Fruit fly (Drosophila melanogaster) whole organism, wandering third instar larva: ENCODE results near the gene Pbp95.
A peak's percentile ranks its signal among the peaks of the same experiment; 100 is the strongest.

Source experiments
- CG32264 ChIP-seq: fragments of 200-800 bp; sonication (Bioruptor generic); optimal IDR thresholded peaks from 2 replicates; lab custom pipeline; 2016; ENCODE audit warnings: missing biosample characterization, missing genetic modification characterization
- CG9705 ChIP-seq: fragments of 200-800 bp; sonication (Bioruptor generic); optimal IDR thresholded peaks from 2 replicates; lab custom pipeline; 2018; ENCODE audit warnings: missing biosample characterization, mild to moderate bottlenecking, missing genetic modification characterization
- CrebA ChIP-seq: fragments of 200-800 bp; sonication (Bioruptor generic); optimal IDR thresholded peaks from 2 replicates; lab custom pipeline; 2016; ENCODE audit warnings: missing biosample characterization, mild to moderate bottlenecking, missing genetic modification characterization, borderline replicate concordance
- Dfd ChIP-seq: fragments of >200 bp; optimal IDR thresholded peaks from 2 replicates; lab custom pipeline; 2017; ENCODE audit warnings: missing biosample characterization, missing genetic modification characterization
- Dif ChIP-seq: fragments of 200-275, 200-300 bp; sonication (Bioruptor generic); optimal IDR thresholded peaks from 2 replicates; lab custom pipeline; 2018; ENCODE audit warnings: missing biosample characterization, missing genetic modification characterization; ENCODE audit not compliant: partially characterized antibody
- GATAd ChIP-seq: sonication (Bioruptor generic); optimal IDR thresholded peaks from 2 replicates; lab custom pipeline; 2016; ENCODE audit warnings: missing biosample characterization, missing genetic modification characterization
- HLH106 ChIP-seq: fragments of 200-800 bp; optimal IDR thresholded peaks from 3 replicates; lab custom pipeline; 2019; ENCODE audit warnings: missing biosample characterization, mild to moderate bottlenecking, missing genetic modification characterization, moderate library complexity
- Hr78 ChIP-seq: fragments of >200 bp; optimal IDR thresholded peaks from 2 replicates; lab custom pipeline; 2017; ENCODE audit warnings: missing biosample characterization, missing genetic modification characterization
- Hr83 ChIP-seq: fragments of 200-300 bp; sonication (Bioruptor generic); optimal IDR thresholded peaks from 2 replicates; lab custom pipeline; 2016; ENCODE audit warnings: missing biosample characterization, mild to moderate bottlenecking, missing genetic modification characterization, moderate library complexity; ENCODE audit not compliant: poor library complexity, severe bottlenecking
- Jra ChIP-seq: sonication (Bioruptor generic); optimal IDR thresholded peaks from 2 replicates; lab custom pipeline; 2016; ENCODE audit warnings: missing biosample characterization, missing genetic modification characterization
- Mio ChIP-seq: sonication (Bioruptor generic); optimal IDR thresholded peaks from 2 replicates; lab custom pipeline; 2016; ENCODE audit warnings: missing biosample characterization, missing genetic modification characterization
- Myc ChIP-seq: fragments of >200 bp; optimal IDR thresholded peaks from 2 replicates; lab custom pipeline; 2017
- N ChIP-seq: fragments of >200 bp; optimal IDR thresholded peaks from 2 replicates; lab custom pipeline; 2018; ENCODE audit warnings: missing biosample characterization, missing external identifiers, missing genetic modification characterization
- OdsH ChIP-seq: fragments of 200-800 bp; sonication (Bioruptor generic); optimal IDR thresholded peaks from 2 replicates; lab custom pipeline; 2016; ENCODE audit warnings: missing biosample characterization, mild to moderate bottlenecking, missing genetic modification characterization
- Rel ChIP-seq, 2 experiments: fragments of 200-800 bp; sonication (Bioruptor generic) in 1 of 2; optimal IDR thresholded peaks; 2 replicates in 1 of 2; 3 replicates in 1 of 2; lab custom pipeline; 2016 to 2019; ENCODE audit warnings: mild to moderate bottlenecking in 2 of 2, missing biosample characterization in 2 of 2, missing genetic modification characterization in 2 of 2, moderate library complexity in 1 of 2
- Sp1 ChIP-seq: fragments of 200-800 bp; sonication (Bioruptor generic); optimal IDR thresholded peaks from 3 replicates; lab custom pipeline; 2019; ENCODE audit warnings: missing biosample characterization, mild to moderate bottlenecking, missing genetic modification characterization, moderate library complexity
- Vsx2 ChIP-seq: fragments of 200-300, 225-300 bp; sonication (Bioruptor generic); optimal IDR thresholded peaks from 2 replicates; lab custom pipeline; 2018; ENCODE audit warnings: missing biosample characterization, missing genetic modification characterization; ENCODE audit not compliant: partially characterized antibody
- brk ChIP-seq: fragments of 200-800 bp; sonication (Bioruptor generic); optimal IDR thresholded peaks from 2 replicates; lab custom pipeline; 2016; ENCODE audit warnings: missing biosample characterization, mild to moderate bottlenecking, missing genetic modification characterization
- dl ChIP-seq, 2 experiments: fragments of 175-275, 200-275 bp in 1 of 2; fragments of 200-275 bp in 1 of 2; sonication (Bioruptor generic); optimal IDR thresholded peaks; lab custom pipeline; 2018; ENCODE audit warnings: mild to moderate bottlenecking in 2 of 2, missing biosample characterization in 2 of 2, missing genetic modification characterization in 2 of 2, moderate library complexity in 2 of 2; ENCODE audit not compliant: partially characterized antibody in 2 of 2, insufficient read depth in 1 of 2
- dmrt93B ChIP-seq: fragments of 200-800 bp; sonication (Bioruptor generic); optimal IDR thresholded peaks from 2 replicates; lab custom pipeline; 2018; ENCODE audit warnings: missing biosample characterization, mild to moderate bottlenecking, missing genetic modification characterization
- dsf ChIP-seq: sonication (Bioruptor generic); optimal IDR thresholded peaks from 2 replicates; lab custom pipeline; 2016; ENCODE audit warnings: missing biosample characterization, missing genetic modification characterization, borderline replicate concordance
- ey ChIP-seq: fragments of 200-800 bp; sonication (Bioruptor generic); optimal IDR thresholded peaks from 2 replicates; lab custom pipeline; 2016; ENCODE audit warnings: missing biosample characterization, missing genetic modification characterization
- foxo ChIP-seq, 2 experiments: fragments of 200-800 bp; sonication (Bioruptor generic); optimal IDR thresholded peaks; 2 replicates in 1 of 2; 3 replicates in 1 of 2; lab custom pipeline; 2016 to 2017; ENCODE audit warnings: missing biosample characterization in 2 of 2, missing genetic modification characterization in 2 of 2
- h ChIP-seq: fragments of 200-800 bp; sonication (Bioruptor generic); optimal IDR thresholded peaks from 3 replicates; lab custom pipeline; 2016; ENCODE audit warnings: missing biosample characterization, mild to moderate bottlenecking, missing genetic modification characterization
- lola ChIP-seq: fragments of >200 bp; optimal IDR thresholded peaks from 2 replicates; lab custom pipeline; 2017; ENCODE audit warnings: missing biosample characterization, missing genetic modification characterization
- pan ChIP-seq: fragments of >200 bp; optimal IDR thresholded peaks from 2 replicates; lab custom pipeline; 2017
- psq ChIP-seq: fragments of 200-800 bp; sonication (Bioruptor generic); optimal IDR thresholded peaks from 3 replicates; lab custom pipeline; 2017; ENCODE audit warnings: missing biosample characterization, mild to moderate bottlenecking, missing genetic modification characterization, moderate library complexity
- rgr ChIP-seq: fragments of 200-800 bp; sonication (Bioruptor generic); optimal IDR thresholded peaks from 3 replicates; lab custom pipeline; 2016; ENCODE audit warnings: missing biosample characterization, mild to moderate bottlenecking, missing genetic modification characterization
- sage ChIP-seq: fragments of 200-800 bp; sonication (Bioruptor generic); optimal IDR thresholded peaks from 2 replicates; lab custom pipeline; 2016; ENCODE audit warnings: missing biosample characterization, mild to moderate bottlenecking, missing genetic modification characterization
- sv ChIP-seq: fragments of 200-800 bp; sonication (Bioruptor generic); optimal IDR thresholded peaks from 3 replicates; lab custom pipeline; 2016; ENCODE audit warnings: missing biosample characterization, missing genetic modification characterization
- tai ChIP-seq: sonication (Bioruptor generic); optimal IDR thresholded peaks from 2 replicates; lab custom pipeline; 2016; ENCODE audit warnings: missing biosample characterization, missing genetic modification characterization
- woc ChIP-seq: sonication (Bioruptor generic); optimal IDR thresholded peaks from 2 replicates; lab custom pipeline; 2016; ENCODE audit warnings: missing biosample characterization, mild to moderate bottlenecking, missing genetic modification characterization

The Pbp95 gene

dm6 chr3R:7992100-7992499 is 21.5 kb upstream of the Pbp95 start:
- TF ChIP-seq h (GFP tag; lab: Kevin White, UChicago) (no peak), woc (GFP tag; lab: Kevin White, UChicago) (no peak), sv (GFP tag; lab: Kevin White, UChicago) (no peak), Dfd (GFP tag; lab: Kevin White, UChicago) (no peak), sage (no peak), Jra (no peak), OdsH (GFP tag; lab: Kevin White, UChicago) (no peak), Hr83 (no peak), Sp1 (GFP tag; lab: Kevin White, UChicago) (no peak), Hr78 (GFP tag; lab: Kevin White, UChicago) (no peak), HLH106 (tag; lab: Kevin White, UChicago) (no peak), tai (GFP tag; lab: Kevin White, UChicago) (no peak), CrebA (GFP tag; lab: Kevin White, UChicago) (no peak), GATAd (GFP tag; lab: Kevin White, UChicago) (no peak), Dif (GFP tag; lab: Kevin White, UChicago) (no peak), psq (GFP tag; lab: Kevin White, UChicago) (no peak), pan (lab: Kevin White, UChicago) (no peak), dmrt93B (GFP tag; lab: Kevin White, UChicago) (no peak), lola (GFP tag; lab: Kevin White, UChicago) (no peak), Myc (lab: Kevin White, UChicago) (no peak)

dm6 chr3R:7993506-7993905 is 20.1 kb upstream of the Pbp95 start:
- TF ChIP-seq Rel (GFP tag; optimal IDR thresholded peaks at IDR 0.05; lab: Kevin White, UChicago) = no peak
- TF ChIP-seq Rel (tag; optimal IDR thresholded peaks at IDR 0.05; lab: Kevin White, UChicago) = peak; percentile 2
- TF ChIP-seq HLH106 (tag; lab: Kevin White, UChicago) = no peak
- TF ChIP-seq Dif (GFP tag; lab: Kevin White, UChicago) = peak; percentile 27
- TF ChIP-seq Dfd (GFP tag; lab: Kevin White, UChicago) = peak; percentile 72

DNA sequence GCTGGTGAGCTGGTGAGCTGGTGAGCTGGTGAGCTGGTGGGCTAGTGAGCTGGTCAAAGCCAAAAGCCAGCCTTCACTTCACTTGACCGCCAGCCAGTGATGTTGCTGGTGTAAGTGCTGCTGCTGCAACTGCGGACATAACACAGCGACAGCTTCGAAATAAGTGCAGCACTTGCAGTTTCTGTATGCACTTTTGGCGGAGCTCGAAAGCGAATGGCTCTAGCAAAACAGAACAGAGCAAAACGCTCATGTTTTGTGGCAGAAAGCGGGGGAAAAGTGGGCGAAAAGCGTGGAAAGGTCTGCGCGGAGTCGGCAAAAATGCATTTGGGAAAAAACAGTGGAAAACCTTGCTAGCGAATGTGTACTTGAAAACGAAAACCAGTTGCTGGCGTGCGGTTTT is 19.0 kb upstream of the Pbp95 start:
- TF ChIP-seq Sp1 (GFP tag; lab: Kevin White, UChicago) (no peak), brk (GFP tag; lab: Kevin White, UChicago) (no peak), sv (GFP tag; lab: Kevin White, UChicago) (no peak)

dm6 chr3R:7995722-7996121 is 17.9 kb upstream of the Pbp95 start, which contains the start of gene Elovl7:
Gene Elovl7 (minus strand): TSS chr3R:7995852.
- TF ChIP-seq sage = no peak
- no peak for TF ChIP-seq rgr (GFP tag; lab: Kevin White, UChicago)
- TF ChIP-seq N (GFP tag; lab: Kevin White, UChicago) = no peak
- no peak for TF ChIP-seq Vsx2 (GFP tag; lab: Kevin White, UChicago)
- TF ChIP-seq ey (GFP tag; lab: Kevin White, UChicago) = no peak
- no peak for TF ChIP-seq Jra
- TF ChIP-seq CrebA (GFP tag; lab: Kevin White, UChicago) = no peak
- TF ChIP-seq GATAd (GFP tag; lab: Kevin White, UChicago) = no peak
- TF ChIP-seq dl (GFP tag; optimal IDR thresholded peaks at IDR 0.05; lab: Kevin White, UChicago; ENCODE audit: insufficient read depth in 1 of 2, partially characterized antibody in 2 of 2) = no peak
- TF ChIP-seq dsf = no peak

DNA sequence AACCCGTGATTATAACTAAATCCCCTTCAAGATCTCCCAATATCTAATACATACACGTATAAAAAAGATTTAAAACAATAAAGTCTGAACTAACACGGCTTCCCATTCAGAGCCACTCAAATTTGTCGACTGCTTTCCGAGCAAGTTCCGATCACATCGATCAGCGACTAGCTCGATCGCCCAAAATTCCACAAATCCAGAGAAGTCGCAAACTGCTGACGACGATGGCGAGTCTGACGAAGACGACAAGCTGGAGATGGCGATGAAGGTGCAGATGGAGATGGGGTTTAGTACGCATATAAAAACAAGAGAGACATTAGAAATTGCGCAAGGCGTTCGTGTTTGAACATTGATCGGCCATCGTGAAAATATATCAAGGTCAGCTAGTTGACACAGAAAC is 14.8 kb upstream of the Pbp95 start:
- TF ChIP-seq brk (GFP tag; lab: Kevin White, UChicago) (no peak), CG32264 (GFP tag; lab: Kevin White, UChicago) (no peak), tai (GFP tag; lab: Kevin White, UChicago) (no peak), Myc (lab: Kevin White, UChicago) (no peak), psq (GFP tag; lab: Kevin White, UChicago) (no peak), Rel (GFP tag; optimal IDR thresholded peaks at IDR 0.05; lab: Kevin White, UChicago) (no peak), Rel (tag; optimal IDR thresholded peaks at IDR 0.05; lab: Kevin White, UChicago) (no peak), Mio (no peak), pan (lab: Kevin White, UChicago) (no peak), sv (GFP tag; lab: Kevin White, UChicago) (no peak), Dif (GFP tag; lab: Kevin White, UChicago) (no peak), foxo (GFP tag; optimal IDR thresholded peaks at IDR 0.05; lab: Kevin White, UChicago) (no peak), CG9705 (GFP tag; lab: Kevin White, UChicago) (no peak), Hr78 (GFP tag; lab: Kevin White, UChicago) (no peak)
